Fruit fly (Drosophila melanogaster): ENCODE measurements around the gene SdicA.
"Not testable (repeated sequence)": the region's sequence is repeated elsewhere in the genome, so short reads cannot be mapped to it uniquely, and the experiment has no call there.

DNA sequence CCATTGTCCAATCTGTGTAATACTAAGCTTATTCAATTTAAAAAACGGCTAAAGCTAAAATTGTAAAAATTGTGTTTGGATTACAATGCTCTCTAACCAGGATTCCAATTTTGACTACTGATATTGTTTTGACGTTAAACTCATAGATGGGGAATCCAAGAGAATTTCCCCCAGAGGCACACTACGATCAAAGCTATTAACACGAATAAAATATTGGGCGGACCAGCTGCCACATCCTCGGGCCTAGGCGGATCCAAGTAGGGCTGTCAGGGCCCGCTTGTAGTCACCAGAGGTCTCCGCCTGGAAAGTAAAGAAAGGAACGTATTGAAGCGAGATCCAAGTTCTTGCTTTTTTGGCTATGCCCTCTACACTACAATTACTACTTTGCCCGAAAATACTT, at the start of gene SdicA:
- not testable (repeated sequence) for TF ChIP-seq CG32121 (GFP tag; IDR thresholded peaks at IDR 0.05); gl (tag; optimal IDR thresholded peaks at IDR 0.05); CG14655 (GFP tag; optimal IDR thresholded peaks at IDR 0.05); CG15710 (tag; optimal IDR thresholded peaks at IDR 0.05); Pif1A (GFP tag; optimal IDR thresholded peaks at IDR 0.05); EcR (GFP tag; optimal IDR thresholded peaks at IDR 0.05); rn (GFP tag; IDR thresholded peaks at IDR 0.05)

All from whole organism, pupa.